Fruit fly (Drosophila melanogaster): Measurements from ENCODE around the gene CG1545.

DNA sequence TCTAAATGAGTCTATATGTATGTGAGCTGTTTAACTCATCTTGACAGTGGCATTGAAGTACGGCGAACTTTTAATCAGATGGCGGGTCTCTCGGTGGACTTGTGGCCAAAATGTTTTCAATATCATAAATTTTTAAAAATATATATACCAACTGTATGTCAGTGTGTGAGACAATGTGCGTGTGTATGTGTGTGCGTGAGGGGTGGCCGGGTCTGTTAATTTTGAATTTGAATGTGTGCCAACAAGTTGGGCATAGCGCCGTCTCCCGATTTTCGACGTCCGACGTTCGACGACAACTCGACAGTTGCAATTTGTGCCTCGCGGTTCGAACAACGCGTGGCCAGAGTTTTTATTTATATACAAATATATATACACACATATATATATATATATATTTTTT, 15.0 kb downstream of the CG1545 start, which contains the start of gene SmydA-4:
- TF ChIP-seq Hr4 (GFP tag; optimal IDR thresholded peaks at IDR 0.05) (no peak), esn (GFP tag; optimal IDR thresholded peaks at IDR 0.05) (no peak), Eip75B (GFP tag; optimal IDR thresholded peaks at IDR 0.05) (no peak), topi (GFP tag; optimal IDR thresholded peaks at IDR 0.05) (no peak)

Data from whole organism, prepupa.